Worm (Caenorhabditis elegans): ENCODE data around the gene nos-1.

Gene nos-1

ce11 chrII:10956793-10957192 is 3.8 kb upstream of the nos-1 start, which contains the start of gene R03D7.8:
Gene R03D7.8 (minus strand): TSS chrII:10956893.
- TF ChIP-seq nhr-10 (tag; optimal IDR thresholded peaks at IDR 0.05) = no peak
- TF ChIP-seq mdl-1 (tag; optimal IDR thresholded peaks at IDR 0.05) = no peak
- TF ChIP-seq sma-9 (GFP tag; optimal IDR thresholded peaks at IDR 0.05) = no peak
- no peak for TF ChIP-seq sma-9 (tag; optimal IDR thresholded peaks at IDR 0.05)
- TF ChIP-seq ceh-16 (tag; optimal IDR thresholded peaks at IDR 0.05) = no peak
- TF ChIP-seq crh-2 (tag; optimal IDR thresholded peaks at IDR 0.05) = no peak
- TF ChIP-seq nhr-11 (tag; optimal IDR thresholded peaks at IDR 0.05) = no peak
- no peak for TF ChIP-seq aly-2 (tag; optimal IDR thresholded peaks at IDR 0.05)
- TF ChIP-seq sma-3 (GFP tag; optimal IDR thresholded peaks at IDR 0.05) = no peak
- no peak for TF ChIP-seq ZK546.5 (tag; optimal IDR thresholded peaks at IDR 0.05)
- no peak for TF ChIP-seq nhr-237 (tag; optimal IDR thresholded peaks at IDR 0.05)
- TF ChIP-seq lsy-2 (tag; optimal IDR thresholded peaks at IDR 0.05) = no peak
- TF ChIP-seq nhr-25 (tag; optimal IDR thresholded peaks at IDR 0.05) = no peak
- no peak for TF ChIP-seq Y55F3AM.14 (GFP tag; optimal IDR thresholded peaks at IDR 0.05)
- TF ChIP-seq ceh-82 (tag; optimal IDR thresholded peaks at IDR 0.05) = no peak
- no peak for TF ChIP-seq elt-1 (tag; optimal IDR thresholded peaks at IDR 0.05)

- TF ChIP-seq elt-1 (tag; optimal IDR thresholded peaks at IDR 0.05) (no peak), C34F6.9 (tag; optimal IDR thresholded peaks at IDR 0.05) (no peak), ama-1 (optimal IDR thresholded peaks at IDR 0.05) (no peak), sem-4 (tag; optimal IDR thresholded peaks at IDR 0.05) (no peak), nhr-77 (tag; optimal IDR thresholded peaks at IDR 0.05) (no peak), unc-55 (GFP tag; optimal IDR thresholded peaks at IDR 0.05) (no peak), alr-1 (tag; optimal IDR thresholded peaks at IDR 0.05) (no peak)
Measured at ce11 chrII:10955114-10955513, 2.1 kb upstream of the nos-1 start.

- peak; percentile 85 for TF ChIP-seq skn-1 (tag; optimal IDR thresholded peaks at IDR 0.05)
- TF ChIP-seq nhr-12 (tag; optimal IDR thresholded peaks at IDR 0.05) = no peak
- TF ChIP-seq lin-13 (GFP tag; optimal IDR thresholded peaks at IDR 0.05) = no peak
- peak; percentile 75 for TF ChIP-seq sma-9 (GFP tag; optimal IDR thresholded peaks at IDR 0.05)
- TF ChIP-seq sma-9 (tag; optimal IDR thresholded peaks at IDR 0.05) = no peak
- peak; percentile 4 for TF ChIP-seq ztf-4 (tag; optimal IDR thresholded peaks at IDR 0.05)
- no peak for TF ChIP-seq unc-39 (tag; optimal IDR thresholded peaks at IDR 0.05)
- no peak for TF ChIP-seq egl-27 (tag; optimal IDR thresholded peaks at IDR 0.05)
- TF ChIP-seq mbf-1 (tag; optimal IDR thresholded peaks at IDR 0.05) = no peak
- no peak for TF ChIP-seq peb-1 (tag; optimal IDR thresholded peaks at IDR 0.05)
- no peak for TF ChIP-seq gmeb-1 (tag; optimal IDR thresholded peaks at IDR 0.05)
- TF ChIP-seq aly-2 (tag; optimal IDR thresholded peaks at IDR 0.05) = no peak
- no peak for TF ChIP-seq nhr-237 (tag; optimal IDR thresholded peaks at IDR 0.05)
- no peak for TF ChIP-seq R02D3.7 (tag; optimal IDR thresholded peaks at IDR 0.05)
- peak; percentile 5 for TF ChIP-seq nhr-11 (tag; optimal IDR thresholded peaks at IDR 0.05)
- TF ChIP-seq nhr-21 (tag; optimal IDR thresholded peaks at IDR 0.05) = no peak
- TF ChIP-seq nhr-129 (tag; optimal IDR thresholded peaks at IDR 0.05) = peak; percentile 86
- TF ChIP-seq mab-5 (tag; optimal IDR thresholded peaks at IDR 0.05) = no peak
- TF ChIP-seq nhr-25 (tag; optimal IDR thresholded peaks at IDR 0.05) = no peak
- TF ChIP-seq lin-11 (tag; optimal IDR thresholded peaks at IDR 0.05) = no peak
- TF ChIP-seq snpc-4 (tag; optimal IDR thresholded peaks at IDR 0.05) = no peak
- TF ChIP-seq unc-55 (GFP tag; optimal IDR thresholded peaks at IDR 0.05) = no peak
- TF ChIP-seq sma-3 (GFP tag; optimal IDR thresholded peaks at IDR 0.05) = no peak
- TF ChIP-seq Y55F3AM.14 (GFP tag; optimal IDR thresholded peaks at IDR 0.05) = no peak
- peak; percentile 68 for TF ChIP-seq fos-1 (tag; optimal IDR thresholded peaks at IDR 0.05)
- TF ChIP-seq F13H6.1 (tag; optimal IDR thresholded peaks at IDR 0.05) = peak; percentile 61
- TF ChIP-seq elt-1 (tag; optimal IDR thresholded peaks at IDR 0.05) = no peak
- TF ChIP-seq ztf-1 (GFP tag; conservative IDR thresholded peaks at IDR 0.05) = no peak
- no peak for TF ChIP-seq sem-4 (tag; optimal IDR thresholded peaks at IDR 0.05)
- peak; percentile 48 for TF ChIP-seq crh-2 (tag; optimal IDR thresholded peaks at IDR 0.05)
- no peak for TF ChIP-seq nhr-23 (tag; optimal IDR thresholded peaks at IDR 0.05)
- no peak for TF ChIP-seq nhr-6 (tag; optimal IDR thresholded peaks at IDR 0.05)
- TF ChIP-seq alr-1 (tag; optimal IDR thresholded peaks at IDR 0.05) = no peak
- TF ChIP-seq C34F6.9 (tag; optimal IDR thresholded peaks at IDR 0.05) = peak; percentile 29
- peak; percentile 24 to 57 for TF ChIP-seq lsy-2 (tag; optimal IDR thresholded peaks at IDR 0.05)
- no peak for TF ChIP-seq ceh-82 (tag; optimal IDR thresholded peaks at IDR 0.05)
- no peak for TF ChIP-seq elt-3 (tag; optimal IDR thresholded peaks at IDR 0.05)
- TF ChIP-seq ZK546.5 (tag; optimal IDR thresholded peaks at IDR 0.05) = no peak
- peak in 1 of 2 experiments; percentile 2 for TF ChIP-seq mdl-1 (tag; optimal IDR thresholded peaks at IDR 0.05)
- no peak for TF ChIP-seq lin-39 (tag; optimal IDR thresholded peaks at IDR 0.05)
Measured at ce11 chrII:10950107-10950679, 2.8 kb downstream of the nos-1 start, which contains the start of gene gst-5. Gene gst-5 (plus strand): TSS chrII:10950352.
